Worm (Caenorhabditis elegans): Measurements from ENCODE around the gene T05G5.5.

The T05G5.5 gene

DNA sequence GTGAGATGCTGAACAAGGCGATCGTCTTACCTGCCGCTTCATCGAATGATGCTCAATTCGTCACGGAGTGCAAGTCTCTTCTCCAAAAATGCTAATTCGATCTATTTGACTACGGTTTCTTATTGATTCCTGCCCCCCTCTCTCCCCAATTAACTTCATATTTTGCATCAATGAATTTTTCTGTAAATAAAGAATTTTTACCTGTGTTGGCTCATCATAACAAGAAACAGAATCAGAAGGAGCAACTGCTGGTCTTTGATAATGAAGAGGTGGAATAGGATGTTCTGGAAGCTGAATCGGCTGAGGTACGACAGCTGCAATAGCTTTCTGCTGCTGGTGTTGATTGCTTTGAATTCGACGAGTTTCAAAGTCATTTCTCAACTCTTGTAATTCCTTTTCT, 9.0 kb upstream of the T05G5.5 start (continued):
- TF ChIP-seq B0035.1 (tag; optimal IDR thresholded peaks at IDR 0.05), result no peak
- TF ChIP-seq hsf-1 (GFP tag; IDR thresholded peaks at IDR 0.05), result 0 out of 2 replicates have a peak, but pooled peaks have one; percentile 58
- TF ChIP-seq cebp-2 (GFP tag; IDR thresholded peaks at IDR 0.05), result 0 out of 2 replicates have a peak, but pooled peaks have one; percentile 21
- no peak for TF ChIP-seq B0261.1 (tag; optimal IDR thresholded peaks at IDR 0.05)
- TF ChIP-seq ceh-100 (GFP tag; IDR thresholded peaks at IDR 0.05), result peak; percentile 46; the same call in 1 of the 2 replicates
- TF ChIP-seq ceh-79 (tag; optimal IDR thresholded peaks at IDR 0.05), result peak; percentile 47
- no peak for TF ChIP-seq mxl-1 (tag; optimal IDR thresholded peaks at IDR 0.05)
- TF ChIP-seq mes-4 (tag; optimal IDR thresholded peaks at IDR 0.05), result no peak
- TF ChIP-seq F33H1.4 (GFP tag; IDR thresholded peaks at IDR 0.05), result no peak
- no peak for TF ChIP-seq akir-1 (GFP tag; optimal IDR thresholded peaks at IDR 0.05)
- TF ChIP-seq B0336.3 (GFP tag; IDR thresholded peaks at IDR 0.05), result peak; percentile 51; the same call in 1 of the 2 replicates
- no peak for TF ChIP-seq cebp-1 (GFP tag; IDR thresholded peaks at IDR 0.05)
- no peak for TF ChIP-seq cebp-1 (tag; optimal IDR thresholded peaks at IDR 0.05)
- TF ChIP-seq madf-6 (GFP tag; IDR thresholded peaks at IDR 0.05), result peak; percentile 49
- TF ChIP-seq tbx-9 (tag; optimal IDR thresholded peaks at IDR 0.05; ENCODE audit: borderline replicate concordance), result no peak
- no peak for TF ChIP-seq nhr-80 (tag; optimal IDR thresholded peaks at IDR 0.05)
- peak; percentile 75 for TF ChIP-seq hrde-1 (tag; optimal IDR thresholded peaks at IDR 0.05; ENCODE audit: borderline replicate concordance)
- TF ChIP-seq nfya-1 (tag; optimal IDR thresholded peaks at IDR 0.05; ENCODE audit: borderline replicate concordance, insufficient read depth), result no peak
- no peak for TF ChIP-seq athp-1 (tag; optimal IDR thresholded peaks at IDR 0.05)
- no peak for TF ChIP-seq snpc-4 (GFP tag; optimal IDR thresholded peaks at IDR 0.05)
- no peak for TF ChIP-seq snpc-4 (tag; optimal IDR thresholded peaks at IDR 0.05)
- TF ChIP-seq bed-2 (GFP tag; IDR thresholded peaks at IDR 0.05), result no peak
- TF ChIP-seq hmg-1.2 (GFP tag; IDR thresholded peaks at IDR 0.05), result peak; percentile 15; the same call in 1 of the 2 replicates
- 0 out of 2 replicates have a peak, but pooled peaks have one; percentile 23 for TF ChIP-seq madf-8 (GFP tag; conservative IDR thresholded peaks at IDR 0.05)
- no peak for TF ChIP-seq ztf-18 (tag; optimal IDR thresholded peaks at IDR 0.05)
- no peak for TF ChIP-seq T07F8.4 (tag; optimal IDR thresholded peaks at IDR 0.05)
- no peak for TF ChIP-seq ztf-26 (tag; optimal IDR thresholded peaks at IDR 0.05)

ce11 chrIII:9758848-9759247, 7.6 kb upstream of the T05G5.5 start, which contains the start of gene rmd-1:
Gene rmd-1, plus strand, starts transcription at chrIII:9759094.
- TF ChIP-seq hsf-1 (GFP tag; IDR thresholded peaks at IDR 0.05) (peak; percentile 94), ceh-91 (GFP tag; IDR thresholded peaks at IDR 0.05) (peak; percentile 52; the same call in 1 of the 2 replicates), unc-130 (GFP tag; optimal IDR thresholded peaks at IDR 0.05) (peak; percentile 45), tbp1 (GFP tag; optimal IDR thresholded peaks at IDR 0.05) (peak; percentile 1), D2030.7 (GFP tag; IDR thresholded peaks at IDR 0.05) (peak; percentile 57; the same call in 1 of the 2 replicates), madf-6 (GFP tag; IDR thresholded peaks at IDR 0.05) (peak; percentile 96), ekl-4 (GFP tag; IDR thresholded peaks at IDR 0.05) (peak; percentile 9; the same call in 1 of the 2 replicates), lin-54 (GFP tag; optimal IDR thresholded peaks at IDR 0.05) (peak; percentile 30), lsl-1 (GFP tag; optimal IDR thresholded peaks at IDR 0.05) (peak; percentile 54), hlh-12 (tag; optimal IDR thresholded peaks at IDR 0.05) (no peak), repo-1 (tag; optimal IDR thresholded peaks at IDR 0.05) (no peak), pha-4 (tag; optimal IDR thresholded peaks at IDR 0.05) (no peak), bed-2 (GFP tag; IDR thresholded peaks at IDR 0.05) (no peak), lir-1 (GFP tag; conservative IDR thresholded peaks at IDR 0.05) (no peak), Y95B8A.8 (GFP tag; IDR thresholded peaks at IDR 0.05) (0 out of 2 replicates have a peak, but pooled peaks have one; percentile 40), hlh-26 (GFP tag; conservative IDR thresholded peaks at IDR 0.05) (no peak), C17E4.6 (GFP tag; IDR thresholded peaks at IDR 0.05) (0 out of 2 replicates have a peak, but pooled peaks have one; percentile 42), dox-1 (GFP tag; IDR thresholded peaks at IDR 0.05) (peak; percentile 41), tlf-1 (GFP tag; optimal IDR thresholded peaks at IDR 0.05) (peak; percentile 8), madf-8 (GFP tag; conservative IDR thresholded peaks at IDR 0.05) (peak; percentile 88), ztf-18 (tag; optimal IDR thresholded peaks at IDR 0.05) (peak; percentile 2), lin-35 (GFP tag; optimal IDR thresholded peaks at IDR 0.05) (peak in 2 of 3 experiments; percentile 2 to 13), rcor-1 (GFP tag; IDR thresholded peaks at IDR 0.05) (peak; percentile 42; the same call in 1 of the 2 replicates), F57A8.1 (GFP tag; optimal IDR thresholded peaks at IDR 0.05) (no peak), snpc-1.3 (tag; optimal IDR thresholded peaks at IDR 0.05; ENCODE audit: insufficient read depth) (peak; percentile 29), dpl-1 (GFP tag; optimal IDR thresholded peaks at IDR 0.05) (peak; percentile 79)
